Fruit fly (Drosophila melanogaster) whole organism, pupa: ENCODE data around the gene ems.

Experiments
- CG13204 ChIP-seq: fragments of 200-800 bp; sonication (Bioruptor generic); optimal IDR thresholded peaks from 2 replicates; lab custom pipeline; 2018; ENCODE audit warnings: missing biosample characterization, mild to moderate bottlenecking, missing genetic modification characterization, moderate library complexity
- CG14655 ChIP-seq: fragments of 200-800 bp; sonication (Bioruptor generic); optimal IDR thresholded peaks from 3 replicates; lab custom pipeline; 2017; ENCODE audit warnings: mild to moderate bottlenecking, missing biosample characterization, missing genetic modification reagents, missing genetic modification characterization
- Pif1B ChIP-seq: fragments of 200-800 bp; sonication (Bioruptor generic); optimal IDR thresholded peaks from 3 replicates; lab custom pipeline; 2016; ENCODE audit warnings: missing biosample characterization, missing genetic modification characterization
- fd96Ca ChIP-seq: fragments of 200-800 bp; sonication (Bioruptor generic); IDR thresholded peaks from 3 replicates; pipeline ENCODE4 v1.3.6; 2022; ENCODE audit warnings: missing biosample characterization, missing genetic modification characterization
- rn ChIP-seq: fragments of 200-800 bp; sonication (Bioruptor generic); IDR thresholded peaks from 2 replicates; pipeline ENCODE4 v1.3.6; 2022; ENCODE audit warnings: missing biosample characterization, missing genetic modification characterization

dm6 chr3R:13914760-13915417 lies 13.2 kb downstream of the ems start:
- TF ChIP-seq rn (GFP tag; lab: Robert Waterston, UW) (no peak), Pif1B (GFP tag; lab: Kevin White, UChicago) (no peak), fd96Ca (GFP tag; lab: Robert Waterston, UW) (no peak), CG13204 (GFP tag; lab: Kevin White, UChicago) (no peak), CG14655 (GFP tag; lab: Kevin White, UChicago) (no peak)
